Worm (Caenorhabditis elegans) whole organism, early embryonic: ENCODE data around the gene mab-5.

Source experiments
- ama-1 ChIP-seq: fragments of 150-350 bp; optimal IDR thresholded peaks from 2 replicates; lab custom pipeline; 2014
- ceh-36 ChIP-seq: sonication (generic microtip); optimal IDR thresholded peaks from 2 replicates; lab custom pipeline; 2016; ENCODE audit warnings: missing genetic modification characterization, inconsistent platforms, missing compliant biosample characterization
- hmbx-1 ChIP-seq: sonication (generic microtip); optimal IDR thresholded peaks from 2 replicates; lab custom pipeline; 2016; ENCODE audit warnings: mild to moderate bottlenecking, missing genetic modification characterization, missing compliant biosample characterization
- hnd-1 ChIP-seq: sonication (generic microtip); optimal IDR thresholded peaks from 2 replicates; lab custom pipeline; 2016; ENCODE audit warnings: missing genetic modification characterization, missing compliant biosample characterization
- pes-1 ChIP-seq: fragments of 200-800 bp; sonication (Bioruptor generic); IDR thresholded peaks from 2 replicates; pipeline ENCODE4 v1.3.6; 2022; ENCODE audit warnings: missing genetic modification reagents, missing genetic modification characterization, missing compliant biosample characterization
- scrt-1 ChIP-seq: fragments of 200-800 bp; sonication (Bioruptor generic); IDR thresholded peaks from 2 replicates; pipeline ENCODE4 v1.3.6; 2022; ENCODE audit warnings: missing genetic modification characterization, missing compliant biosample characterization
- sea-1 ChIP-seq: fragments of 200-800 bp; sonication (Bioruptor generic); conservative IDR thresholded peaks from 2 replicates; pipeline ENCODE4 v1.3.6; 2022; ENCODE audit warnings: missing genetic modification characterization, missing compliant biosample characterization

DNA sequence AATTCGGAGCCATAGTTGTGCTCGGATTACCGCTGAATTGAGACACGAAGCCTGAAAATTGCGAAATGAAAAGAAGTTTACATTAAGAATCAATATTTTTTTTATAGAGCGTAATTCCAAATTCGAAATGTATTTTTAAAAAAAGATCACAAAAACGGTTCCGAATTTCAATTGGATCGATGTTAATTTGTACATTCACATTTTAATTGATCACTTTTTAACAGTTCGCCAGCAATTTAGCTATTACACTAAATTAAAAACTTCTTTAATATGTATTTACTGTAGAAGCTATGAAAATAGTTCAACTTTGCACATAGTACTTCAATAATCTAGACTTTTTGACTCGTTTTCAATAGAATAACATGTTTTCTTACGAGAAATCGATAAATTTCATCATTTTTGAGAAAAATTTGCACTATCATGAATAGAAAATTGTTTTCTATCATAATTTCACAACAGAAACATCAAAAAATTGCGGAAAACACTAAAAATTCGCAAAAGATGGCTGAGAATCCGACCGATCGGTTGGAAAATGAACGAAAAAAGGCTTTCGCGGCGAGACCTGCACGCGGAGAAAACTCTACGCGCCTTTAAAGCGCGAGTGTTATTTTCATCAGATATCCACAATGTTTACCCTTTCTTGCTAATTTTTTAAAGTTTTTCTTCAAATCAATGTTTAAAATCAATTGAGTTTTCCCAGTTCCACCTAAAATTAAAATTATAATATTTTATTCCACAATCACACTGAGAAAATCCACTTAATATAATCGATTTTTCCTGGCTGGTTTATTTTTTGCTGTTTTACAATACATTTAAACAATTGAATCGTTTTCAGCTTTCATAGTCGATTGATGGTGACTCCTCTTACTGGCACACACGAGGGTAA, 45.6 kb upstream of the mab-5 start, which contains the start of the genes egl-45 and kcmf-1:
- TF ChIP-seq pes-1 (GFP tag; lab: Robert Waterston, UW) (no peak), hmbx-1 (tag; lab: Kevin White, UChicago) (no peak), hnd-1 (tag; lab: Kevin White, UChicago) (no peak), ama-1 (lab: Kevin White, UChicago) (no peak), ceh-36 (no peak), scrt-1 (GFP tag; lab: Robert Waterston, UW) (no peak), sea-1 (GFP tag; lab: Robert Waterston, UW) (no peak)
